Worm (Caenorhabditis elegans): Measurements from ENCODE around the gene srw-145.

srw-145 gene

ce11 chrV:13892457-13893375, 44.2 kb upstream of the srw-145 start, which contains the start of gene sptl-3 (continued):
- TF ChIP-seq grh-1 (GFP tag; IDR thresholded peaks at IDR 0.05) (no peak), fkh-10 (GFP tag; optimal IDR thresholded peaks at IDR 0.05) (no peak), ces-1 (GFP tag; optimal IDR thresholded peaks at IDR 0.05) (no peak), mep-1 (tag; optimal IDR thresholded peaks at IDR 0.05) (peak; percentile 46), nhr-20 (tag; optimal IDR thresholded peaks at IDR 0.05) (peak; percentile 68), blmp-1 (tag; optimal IDR thresholded peaks at IDR 0.05) (peak; percentile 83), fos-1 (tag; optimal IDR thresholded peaks at IDR 0.05) (no peak), nhr-12 (tag; optimal IDR thresholded peaks at IDR 0.05) (no peak), unc-62 (GFP tag; optimal IDR thresholded peaks at IDR 0.05) (no peak), tlp-1 (tag; optimal IDR thresholded peaks at IDR 0.05) (no peak), C34B4.2 (tag; optimal IDR thresholded peaks at IDR 0.05) (no peak), unc-130 (tag; optimal IDR thresholded peaks at IDR 0.05) (no peak), snu-23 (GFP tag; optimal IDR thresholded peaks at IDR 0.05) (peak; percentile 65), sox-4 (tag; optimal IDR thresholded peaks at IDR 0.05) (no peak), mab-9 (GFP tag; IDR thresholded peaks at IDR 0.05) (no peak), nhr-77 (tag; optimal IDR thresholded peaks at IDR 0.05) (no peak), nhr-47 (tag; optimal IDR thresholded peaks at IDR 0.05) (no peak), nhr-85 (tag) (peak; percentile 77), nhr-28 (tag; optimal IDR thresholded peaks at IDR 0.05) (no peak), nhr-11 (tag; optimal IDR thresholded peaks at IDR 0.05) (no peak), ceh-63 (GFP tag; optimal IDR thresholded peaks at IDR 0.05) (no peak), nhr-19 (GFP tag; conservative IDR thresholded peaks at IDR 0.05) (peak; percentile 53), nhr-237 (tag; optimal IDR thresholded peaks at IDR 0.05) (no peak), jun-1 (tag; optimal IDR thresholded peaks at IDR 0.05) (no peak), sptf-1 (tag; optimal IDR thresholded peaks at IDR 0.05) (no peak), lin-35 (GFP tag; optimal IDR thresholded peaks at IDR 0.05) (peak; percentile 23 to 57), dpl-1 (GFP tag; optimal IDR thresholded peaks at IDR 0.05) (peak in 2 of 3 experiments; percentile 22 to 55), unc-30 (tag; optimal IDR thresholded peaks at IDR 0.05) (no peak)

ce11 chrV:13893583-13893982, 43.4 kb upstream of the srw-145 start:
- TF ChIP-seq ama-1 (optimal IDR thresholded peaks at IDR 0.05) (no peak), pag-3 (tag; optimal IDR thresholded peaks at IDR 0.05; ENCODE audit: borderline replicate concordance, insufficient read depth) (no peak), elt-2 (tag; optimal IDR thresholded peaks at IDR 0.05) (peak; percentile 85), isw-1 (GFP tag; IDR thresholded peaks at IDR 0.05) (no peak), efl-3 (GFP tag; optimal IDR thresholded peaks at IDR 0.05) (no peak), ets-5 (GFP tag; IDR thresholded peaks at IDR 0.05) (no peak), swsn-7 (tag; optimal IDR thresholded peaks at IDR 0.05) (no peak), pqm-1 (tag; optimal IDR thresholded peaks at IDR 0.05) (peak; percentile 93), mef-2 (tag; optimal IDR thresholded peaks at IDR 0.05) (no peak), jun-1 (tag; optimal IDR thresholded peaks at IDR 0.05) (peak; percentile 9), ztf-11 (tag; optimal IDR thresholded peaks at IDR 0.05) (no peak), sox-4 (tag; optimal IDR thresholded peaks at IDR 0.05) (no peak), xbp-1 (tag; optimal IDR thresholded peaks at IDR 0.05) (no peak), lin-35 (GFP tag; optimal IDR thresholded peaks at IDR 0.05) (peak in 1 of 2 experiments; percentile 48), ceh-90 (tag; optimal IDR thresholded peaks at IDR 0.05) (no peak), egl-13 (tag; optimal IDR thresholded peaks at IDR 0.05) (no peak), nhr-90 (tag; optimal IDR thresholded peaks at IDR 0.05; ENCODE audit: poor library complexity) (no peak), tlp-1 (tag; optimal IDR thresholded peaks at IDR 0.05) (no peak)

All from whole organism, L1 larva.